Fruit fly (Drosophila melanogaster) whole organism, embryonic: Measurements from ENCODE around the gene DIP-kappa.

ENCODE experiments used
- Aef1 ChIP-seq: fragments of 200-800 bp; sonication (Bioruptor generic); IDR thresholded peaks from 3 replicates; pipeline ENCODE4 v1.3.6; 2022; ENCODE audit warnings: missing biosample characterization, missing genetic modification characterization
- CG16815 ChIP-seq: fragments of 200-800 bp; sonication (Bioruptor generic); optimal IDR thresholded peaks from 3 replicates; lab custom pipeline; 2017; ENCODE audit warnings: missing biosample characterization, mild to moderate bottlenecking, missing genetic modification characterization
- CG17359 ChIP-seq: fragments of 200-800 bp; sonication (Bioruptor generic); optimal IDR thresholded peaks from 3 replicates; lab custom pipeline; 2018; ENCODE audit warnings: missing biosample characterization, mild to moderate bottlenecking, missing genetic modification characterization, moderate library complexity
- CG6854 ChIP-seq: fragments of 200-800 bp; sonication (Bioruptor generic); optimal IDR thresholded peaks from 3 replicates; lab custom pipeline; 2017; ENCODE audit warnings: missing biosample characterization, mild to moderate bottlenecking, missing genetic modification characterization
- CG9215 ChIP-seq: fragments of 200-800 bp; sonication (Bioruptor generic); IDR thresholded peaks from 2 replicates; pipeline ENCODE4 v1.3.6; 2022; ENCODE audit warnings: missing biosample characterization, missing genetic modification characterization
- Nf-YC ChIP-seq: fragments of 200-800 bp; optimal IDR thresholded peaks from 3 replicates; lab custom pipeline; 2019; ENCODE audit warnings: missing biosample characterization, mild to moderate bottlenecking, missing genetic modification characterization, moderate library complexity
- Sox100B ChIP-seq: fragments of 200-800 bp; sonication (Bioruptor generic); optimal IDR thresholded peaks from 3 replicates; lab custom pipeline; 2018; ENCODE audit warnings: missing biosample characterization, mild to moderate bottlenecking, missing genetic modification characterization
- Tbp ChIP-seq: fragments of >200 bp; optimal IDR thresholded peaks from 2 replicates; lab custom pipeline; 2018; ENCODE audit warnings: missing biosample characterization, missing genetic modification characterization
- bab2 ChIP-seq: fragments of 200-800 bp; sonication (Bioruptor generic); optimal IDR thresholded peaks from 2 replicates; lab custom pipeline; 2016; ENCODE audit warnings: missing biosample characterization, missing genetic modification characterization
- bigmax ChIP-seq: fragments of 200-800 bp; sonication (Bioruptor generic); optimal IDR thresholded peaks from 2 replicates; lab custom pipeline; 2018; ENCODE audit warnings: missing biosample characterization, mild to moderate bottlenecking, missing genetic modification characterization
- nerfin-1 ChIP-seq: fragments of 200-800 bp; sonication (Bioruptor generic); optimal IDR thresholded peaks from 3 replicates; lab custom pipeline; 2019; ENCODE audit warnings: missing biosample characterization, mild to moderate bottlenecking, missing genetic modification characterization, moderate library complexity
- nom ChIP-seq: fragments of 200-800 bp; sonication (Bioruptor generic); optimal IDR thresholded peaks from 2 replicates; lab custom pipeline; 2017; ENCODE audit warnings: missing biosample characterization, missing genetic modification characterization, mild to moderate bottlenecking, moderate library complexity, missing genetic modification reagents

dm6 chr2L:13665025-13665881, 51.9 kb downstream of the DIP-kappa start, which contains the start of gene CG18507:
- TF ChIP-seq bigmax (GFP tag; lab: Kevin White, UChicago) (peak; percentile 79), CG9215 (GFP tag; lab: Robert Waterston, UW) (peak; percentile 38), Sox100B (GFP tag; lab: Kevin White, UChicago) (no peak), Aef1 (GFP tag; lab: Robert Waterston, UW) (no peak), bab2 (GFP tag; lab: Kevin White, UChicago) (no peak), nom (peak; percentile 90), CG17359 (tag; lab: Kevin White, UChicago) (no peak), Tbp (GFP tag; lab: Kevin White, UChicago) (no peak), CG16815 (GFP tag; lab: Kevin White, UChicago) (no peak), nerfin-1 (tag; lab: Kevin White, UChicago) (no peak), CG6854 (GFP tag; lab: Kevin White, UChicago) (no peak), Nf-YC (tag; lab: Kevin White, UChicago) (no peak)
